Worm (Caenorhabditis elegans) whole organism, L3 larva: ENCODE measurements around the gene ZC190.4.

Experiments
- ama-1 ChIP-seq: fragments of 150-350 bp; optimal IDR thresholded peaks from 2 replicates; lab custom pipeline; 2018
- daf-12 ChIP-seq: fragments of 150-350 bp; optimal IDR thresholded peaks from 2 replicates; lab custom pipeline; 2014; ENCODE audit warnings: missing biosample characterization, missing genetic modification reagents, missing genetic modification characterization
- egl-27 ChIP-seq: sonication (generic microtip); optimal IDR thresholded peaks from 4 replicates; lab custom pipeline; 2017; ENCODE audit warnings: missing biosample characterization, missing genetic modification reagents, missing genetic modification characterization
- elt-2 ChIP-seq: sonication (generic microtip); optimal IDR thresholded peaks from 2 replicates; lab custom pipeline; 2016; ENCODE audit warnings: missing genetic modification reagents, mild to moderate bottlenecking, missing genetic modification characterization, missing compliant biosample characterization
- fkh-10 ChIP-seq: sonication (generic microtip); optimal IDR thresholded peaks from 2 replicates; lab custom pipeline; 2017; ENCODE audit warnings: missing biosample characterization, missing genetic modification reagents, missing genetic modification characterization
- jun-1 ChIP-seq: fragments of 150-350 bp; optimal IDR thresholded peaks from 2 replicates; lab custom pipeline; 2014; ENCODE audit warnings: missing biosample characterization, missing genetic modification reagents, missing genetic modification characterization
- lin-15B ChIP-seq: fragments of 150-350 bp; optimal IDR thresholded peaks from 2 replicates; lab custom pipeline; 2014; ENCODE audit warnings: missing biosample characterization, missing genetic modification characterization
- lin-39 ChIP-seq: fragments of 150-350 bp; optimal IDR thresholded peaks from 2 replicates; lab custom pipeline; 2018; ENCODE audit warnings: missing biosample characterization, missing genetic modification reagents, missing genetic modification characterization
- nhr-76 ChIP-seq: fragments of 150-350 bp; sonication (generic microtip); optimal IDR thresholded peaks from 5 replicates; lab custom pipeline; 2014; ENCODE audit warnings: missing biosample characterization, missing genetic modification characterization
- pqm-1 ChIP-seq: fragments of 150-350 bp; optimal IDR thresholded peaks from 2 replicates; lab custom pipeline; 2017; ENCODE audit warnings: missing biosample characterization, missing genetic modification characterization, inconsistent platforms
- skn-1 ChIP-seq: fragments of 150-350 bp; optimal IDR thresholded peaks from 2 replicates; lab custom pipeline; 2014; ENCODE audit warnings: missing biosample characterization, missing genetic modification characterization
- snpc-4 ChIP-seq: fragments of 150-350 bp; optimal IDR thresholded peaks from 2 replicates; lab custom pipeline; 2014; ENCODE audit warnings: missing biosample characterization, missing genetic modification characterization
- zag-1 ChIP-seq: fragments of 150-350 bp; optimal IDR thresholded peaks from 2 replicates; lab custom pipeline; 2014; ENCODE audit warnings: missing biosample characterization, missing genetic modification characterization

- TF ChIP-seq pqm-1 (tag; lab: Kevin White, UChicago), result peak; percentile 100
- no peak for TF ChIP-seq snpc-4 (tag; lab: Kevin White, UChicago)
- TF ChIP-seq nhr-76 (tag; lab: Kevin White, UChicago), result no peak
- TF ChIP-seq zag-1, result no peak
- TF ChIP-seq lin-39 (tag; lab: Kevin White, UChicago), result no peak
- no peak for TF ChIP-seq daf-12 (tag; lab: Kevin White, UChicago)
- no peak for TF ChIP-seq lin-15B (tag; lab: Kevin White, UChicago)
- TF ChIP-seq egl-27 (tag; lab: Kevin White, UChicago), result no peak
- TF ChIP-seq elt-2 (tag; lab: Kevin White, UChicago), result peak; percentile 100
- TF ChIP-seq ama-1, result no peak
- peak; percentile 87 for TF ChIP-seq jun-1 (tag; lab: Kevin White, UChicago)
- TF ChIP-seq fkh-10 (GFP tag; lab: Kevin White, UChicago), result no peak
- peak; percentile 86 for TF ChIP-seq skn-1 (tag; lab: Kevin White, UChicago)
These were observed 14.7 kb upstream of the ZC190.4 start for ce11 chrV:8651007-8651711.
